Worm (Caenorhabditis elegans) whole organism, L2 larva: ENCODE measurements around the gene egl-19.

ENCODE experiments used
- R02D3.7 ChIP-seq: fragments of 150-350 bp; optimal IDR thresholded peaks from 2 replicates; lab custom pipeline; 2014; ENCODE audit warnings: missing biosample characterization, missing genetic modification characterization
- Y55F3AM.14 ChIP-seq: fragments of 200-800 bp; sonication (Bioruptor generic); optimal IDR thresholded peaks from 2 replicates; lab custom pipeline; 2018; ENCODE audit warnings: mild to moderate bottlenecking, missing genetic modification characterization, missing compliant biosample characterization
- lin-39 ChIP-seq: fragments of 150-350 bp; optimal IDR thresholded peaks from 2 replicates; lab custom pipeline; 2014; ENCODE audit warnings: missing biosample characterization, missing genetic modification reagents, missing genetic modification characterization
- nhr-11 ChIP-seq: fragments of 150-350 bp; optimal IDR thresholded peaks from 2 replicates; lab custom pipeline; 2014; ENCODE audit warnings: missing biosample characterization, missing genetic modification characterization
- nhr-77 ChIP-seq: fragments of 150-350 bp; optimal IDR thresholded peaks from 2 replicates; lab custom pipeline; 2014; ENCODE audit warnings: missing biosample characterization, missing genetic modification characterization
- unc-62 ChIP-seq: fragments of 150-350 bp; optimal IDR thresholded peaks from 2 replicates; lab custom pipeline; 2014; ENCODE audit warnings: missing biosample characterization, missing genetic modification reagents, missing genetic modification characterization
- ztf-4 ChIP-seq: fragments of 150-350 bp; optimal IDR thresholded peaks from 2 replicates; lab custom pipeline; 2014; ENCODE audit warnings: missing biosample characterization, missing genetic modification characterization

- TF ChIP-seq ztf-4 (tag; lab: Kevin White, UChicago) (no peak), R02D3.7 (tag; lab: Kevin White, UChicago) (no peak), unc-62 (GFP tag; lab: Kevin White, UChicago) (no peak), Y55F3AM.14 (no peak), nhr-77 (tag; lab: Kevin White, UChicago) (no peak), lin-39 (tag; lab: Kevin White, UChicago) (no peak), nhr-11 (no peak)
Measured at ce11 chrIV:7376511-7376910, 28.9 kb upstream of the egl-19 start, which contains the start of gene T12B3.2.
